Fruit fly (Drosophila melanogaster): Measurements from ENCODE around the gene dati.

- TF ChIP-seq psq (optimal IDR thresholded peaks at IDR 0.05) (no peak), Dll (optimal IDR thresholded peaks at IDR 0.05) (no peak)
These were observed 6.6 kb downstream of the dati start for dm6 chr4:388784-389313.

Data from whole organism.